Fruit fly (Drosophila melanogaster): ENCODE results near the gene CG14325.

DNA sequence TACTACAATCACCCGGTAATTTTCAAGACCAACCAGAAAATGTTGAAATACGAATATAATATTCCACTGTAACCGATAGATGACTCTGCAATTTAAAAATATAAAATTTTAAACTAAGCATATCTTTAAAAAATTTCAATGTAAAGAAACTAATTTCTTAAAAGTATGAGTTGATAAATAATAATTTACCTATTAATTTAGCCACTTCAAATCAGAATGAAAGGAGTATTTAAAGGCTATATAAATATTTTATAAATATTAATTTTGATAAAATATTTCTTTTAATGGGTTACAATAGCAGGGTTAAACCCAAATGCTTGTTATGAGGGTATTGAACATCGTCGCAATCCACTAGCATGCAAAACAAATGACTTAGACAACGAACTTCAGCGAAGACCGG lies 15.1 kb upstream of the CG14325 start:
- TF ChIP-seq Neu2 (GFP tag; optimal IDR thresholded peaks at IDR 0.05; ENCODE audit: borderline replicate concordance) (no peak), CG6765 (GFP tag; optimal IDR thresholded peaks at IDR 0.05) (no peak), CG12071 (GFP tag; optimal IDR thresholded peaks at IDR 0.05) (no peak), Asciz (GFP tag; optimal IDR thresholded peaks at IDR 0.05) (no peak), Jarid2 (GFP tag; optimal IDR thresholded peaks at IDR 0.05) (no peak), CG14965 (GFP tag; optimal IDR thresholded peaks at IDR 0.05; ENCODE audit: borderline replicate concordance) (no peak), Bdp1 (GFP tag; optimal IDR thresholded peaks at IDR 0.05) (no peak), kah (GFP tag; optimal IDR thresholded peaks at IDR 0.05) (no peak), CG6175 (GFP tag; IDR thresholded peaks at IDR 0.05) (no peak), dati (GFP tag; IDR thresholded peaks at IDR 0.05) (no peak)
